Fruit fly (Drosophila melanogaster): ENCODE measurements around the gene CG16986.

The CG16986 gene

DNA sequence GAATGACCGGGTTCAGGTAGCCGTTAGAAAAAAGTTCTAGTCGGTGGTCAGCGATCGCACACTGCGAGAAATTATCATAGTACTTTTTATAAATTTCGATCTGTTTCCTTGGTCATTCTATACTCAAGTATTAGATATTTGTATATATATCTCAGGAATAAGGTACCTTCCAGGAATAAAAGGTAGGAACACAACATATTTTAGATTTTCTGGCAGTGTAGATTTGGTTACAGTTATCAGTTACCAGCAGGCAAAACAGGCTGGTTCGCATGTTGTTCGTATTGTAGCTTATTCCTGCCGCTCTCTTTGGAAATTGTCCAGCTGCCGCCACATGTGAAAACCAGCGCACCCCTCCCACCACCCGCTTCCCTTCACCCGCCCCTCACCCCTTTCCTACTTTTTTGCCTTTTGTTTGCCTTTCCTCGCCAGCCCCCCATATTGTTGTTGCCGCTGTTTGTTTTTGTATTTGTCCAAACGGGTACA is 18.7 kb upstream of the CG16986 start (continued):
- peak; percentile 54 for TF ChIP-seq da (GFP tag; optimal IDR thresholded peaks at IDR 0.05)
- TF ChIP-seq Dad (GFP tag; optimal IDR thresholded peaks at IDR 0.05), result peak; percentile 66
- peak; percentile 74 for TF ChIP-seq CG10431 (GFP tag; optimal IDR thresholded peaks at IDR 0.05)
- peak; percentile 63 for TF ChIP-seq al (GFP tag; IDR thresholded peaks at IDR 0.05)
- TF ChIP-seq Ada2b (GFP tag; IDR thresholded peaks at IDR 0.05), result peak; percentile 87
- TF ChIP-seq pb (GFP tag; optimal IDR thresholded peaks at IDR 0.05), result peak; percentile 31
- TF ChIP-seq Mad (GFP tag; optimal IDR thresholded peaks at IDR 0.05), result peak; percentile 71
- no peak for TF ChIP-seq mld (GFP tag; IDR thresholded peaks at IDR 0.05; ENCODE audit: partially characterized antibody)
- TF ChIP-seq zf30C (GFP tag; optimal IDR thresholded peaks at IDR 0.05), result peak; percentile 88
- peak; percentile 90 for TF ChIP-seq CG18599 (GFP tag; optimal IDR thresholded peaks at IDR 0.05)
- TF ChIP-seq GATAe (GFP tag; conservative IDR thresholded peaks at IDR 0.05), result peak; percentile 73
- TF ChIP-seq corto (GFP tag; optimal IDR thresholded peaks at IDR 0.05), result peak; percentile 19
- peak; percentile 97 for TF ChIP-seq ci (GFP tag; IDR thresholded peaks at IDR 0.05)
- peak; percentile 93 for TF ChIP-seq CG34422 (GFP tag; IDR thresholded peaks at IDR 0.05)
- TF ChIP-seq CG10654 (GFP tag; optimal IDR thresholded peaks at IDR 0.05), result peak; percentile 71
- TF ChIP-seq scrt (GFP tag; optimal IDR thresholded peaks at IDR 0.05), result peak; percentile 79
- peak; percentile 71 for TF ChIP-seq Oaz (GFP tag; IDR thresholded peaks at IDR 0.05)
- peak; percentile 20 to 94 for TF ChIP-seq bsh (GFP tag; optimal IDR thresholded peaks at IDR 0.05)
- peak; percentile 37 for TF ChIP-seq gcm2 (GFP tag; optimal IDR thresholded peaks at IDR 0.05)
- TF ChIP-seq CG31224 (GFP tag; IDR thresholded peaks at IDR 0.05), result peak; percentile 79
- TF ChIP-seq CG15073 (GFP tag; optimal IDR thresholded peaks at IDR 0.05), result peak; percentile 45
- peak; percentile 77 for TF ChIP-seq nerfin-1 (tag; optimal IDR thresholded peaks at IDR 0.05)
- peak; percentile 16 for TF ChIP-seq CG10565 (GFP tag; optimal IDR thresholded peaks at IDR 0.05)
- peak; percentile 71 for TF ChIP-seq CG17568 (GFP tag; optimal IDR thresholded peaks at IDR 0.05)
- peak; percentile 74 for TF ChIP-seq gcm (GFP tag; optimal IDR thresholded peaks at IDR 0.05)
- TF ChIP-seq CG4730 (GFP tag; IDR thresholded peaks at IDR 0.05), result peak; percentile 62; the same call in 1 of the 2 replicates
- TF ChIP-seq CG9727 (GFP tag; optimal IDR thresholded peaks at IDR 0.05), result peak; percentile 92
- peak; percentile 15 for TF ChIP-seq cato (GFP tag; optimal IDR thresholded peaks at IDR 0.05; ENCODE audit: borderline replicate concordance)
- TF ChIP-seq CG9437 (GFP tag; optimal IDR thresholded peaks at IDR 0.05), result peak; percentile 55
- TF ChIP-seq CG7372 (GFP tag; IDR thresholded peaks at IDR 0.05), result peak; percentile 55; the same call in 1 of the 2 replicates
- TF ChIP-seq CG9817 (tag; optimal IDR thresholded peaks at IDR 0.05), result peak; percentile 75
- TF ChIP-seq dmrt99B (tag; optimal IDR thresholded peaks at IDR 0.05), result peak; percentile 87
- peak; percentile 90 for TF ChIP-seq phol (tag; optimal IDR thresholded peaks at IDR 0.05)
- peak; percentile 64 for TF ChIP-seq HLH54F (GFP tag; optimal IDR thresholded peaks at IDR 0.05)
- TF ChIP-seq CG18011 (GFP tag; optimal IDR thresholded peaks at IDR 0.05), result peak; percentile 47
- TF ChIP-seq dysf (GFP tag; IDR thresholded peaks at IDR 0.05), result peak; percentile 82
- TF ChIP-seq Eip74EF (GFP tag; optimal IDR thresholded peaks at IDR 0.05), result peak in 1 of 2 experiments; percentile 73
- TF ChIP-seq Hand (GFP tag; optimal IDR thresholded peaks at IDR 0.05), result peak; percentile 70
- TF ChIP-seq nerfin-2 (GFP tag; IDR thresholded peaks at IDR 0.05; ENCODE audit: partially characterized antibody), result no peak
- no peak for TF ChIP-seq CG6791 (GFP tag; IDR thresholded peaks at IDR 0.05; ENCODE audit: partially characterized antibody)
- TF ChIP-seq Sox102F (GFP tag; optimal IDR thresholded peaks at IDR 0.05), result peak; percentile 83
- peak; percentile 1 for TF ChIP-seq CG11398 (GFP tag; optimal IDR thresholded peaks at IDR 0.05)
- peak; percentile 49 for TF ChIP-seq CG17802 (tag; optimal IDR thresholded peaks at IDR 0.05)
- peak; percentile 98 for TF ChIP-seq sens (GFP tag)
- peak; percentile 32 for TF ChIP-seq CG34376 (GFP tag; optimal IDR thresholded peaks at IDR 0.05)
- peak; percentile 3 for TF ChIP-seq CG8290 (GFP tag; optimal IDR thresholded peaks at IDR 0.05)
- peak; percentile 27 to 78 for TF ChIP-seq CG8290 (tag; optimal IDR thresholded peaks at IDR 0.05)
- TF ChIP-seq CG2678 (tag; optimal IDR thresholded peaks at IDR 0.05), result peak; percentile 90
- TF ChIP-seq CG11696 (GFP tag; IDR thresholded peaks at IDR 0.05), result peak; percentile 49; the same call in 1 of the 2 replicates

All from whole organism, embryonic.